Worm (Caenorhabditis elegans) whole organism, L3 larva: Measurements from ENCODE around the gene frpr-2.

Experiments used
- ZK546.5 ChIP-seq: sonication (generic microtip); optimal IDR thresholded peaks from 2 replicates; lab custom pipeline; 2017; ENCODE audit warnings: missing biosample characterization, missing genetic modification characterization
- ceh-9 ChIP-seq: sonication (generic microtip); optimal IDR thresholded peaks from 2 replicates; lab custom pipeline; 2018; ENCODE audit warnings: missing biosample characterization, missing genetic modification characterization
- jun-1 ChIP-seq: fragments of 150-350 bp; optimal IDR thresholded peaks from 2 replicates; lab custom pipeline; 2014; ENCODE audit warnings: missing biosample characterization, missing genetic modification reagents, missing genetic modification characterization
- mdl-1 ChIP-seq: fragments of 150-350 bp; optimal IDR thresholded peaks from 2 replicates; lab custom pipeline; 2014; ENCODE audit warnings: missing biosample characterization, missing genetic modification characterization
- nfya-1 ChIP-seq: sonication (generic microtip); optimal IDR thresholded peaks from 2 replicates; lab custom pipeline; 2017; ENCODE audit warnings: missing genetic modification characterization, mild to moderate bottlenecking, missing compliant biosample characterization, antibody characterized with exemption, moderate library complexity; ENCODE audit not compliant: insufficient read depth
- nhr-11 ChIP-seq: fragments of 150-350 bp; optimal IDR thresholded peaks from 2 replicates; lab custom pipeline; 2014; ENCODE audit warnings: missing biosample characterization, missing genetic modification characterization
- nhr-12 ChIP-seq: fragments of 150-350 bp; optimal IDR thresholded peaks from 2 replicates; lab custom pipeline; 2014; ENCODE audit warnings: missing biosample characterization, missing genetic modification characterization
- nhr-76 ChIP-seq: fragments of 150-350 bp; sonication (generic microtip); optimal IDR thresholded peaks from 5 replicates; lab custom pipeline; 2014; ENCODE audit warnings: missing biosample characterization, missing genetic modification characterization
- snpc-4 ChIP-seq: fragments of 150-350 bp; optimal IDR thresholded peaks from 2 replicates; lab custom pipeline; 2014; ENCODE audit warnings: missing biosample characterization, missing genetic modification characterization
- unc-62 ChIP-seq: fragments of 150-350 bp; sonication (generic microtip); optimal IDR thresholded peaks from 4 replicates; lab custom pipeline; 2014; ENCODE audit warnings: missing biosample characterization, missing genetic modification reagents, missing genetic modification characterization
- ztf-11 ChIP-seq: fragments of 150-350 bp; optimal IDR thresholded peaks from 2 replicates; lab custom pipeline; 2014; ENCODE audit warnings: missing biosample characterization, missing genetic modification characterization
- ztf-4 ChIP-seq: fragments of 150-350 bp; optimal IDR thresholded peaks from 2 replicates; lab custom pipeline; 2014; ENCODE audit warnings: missing biosample characterization, missing genetic modification characterization

- TF ChIP-seq ztf-11 (tag; lab: Kevin White, UChicago), result no peak
- no peak for TF ChIP-seq ceh-9 (tag; lab: Kevin White, UChicago)
- TF ChIP-seq ztf-4 (tag; lab: Kevin White, UChicago), result no peak
- no peak for TF ChIP-seq nfya-1 (tag; lab: Kevin White, UChicago)
- no peak for TF ChIP-seq nhr-12 (tag; lab: Kevin White, UChicago)
- TF ChIP-seq snpc-4 (tag; lab: Kevin White, UChicago), result no peak
- no peak for TF ChIP-seq unc-62 (GFP tag; lab: Kevin White, UChicago)
- TF ChIP-seq mdl-1, result no peak
- TF ChIP-seq ZK546.5 (tag; lab: Kevin White, UChicago), result no peak
- TF ChIP-seq nhr-11, result no peak
- TF ChIP-seq jun-1, result no peak
- no peak for TF ChIP-seq nhr-76 (tag; lab: Kevin White, UChicago)
Measured at ce11 chrX:12928753-12929152, 36.5 kb upstream of the frpr-2 start.
